Worm (Caenorhabditis elegans) whole organism, L4 larva: ENCODE data around the gene D1005.4.

Source experiments
- D1046.2 ChIP-seq: fragments of 200-800 bp; sonication (Bioruptor generic); IDR thresholded peaks from 2 replicates; pipeline ENCODE4 v1.3.6; 2022; ENCODE audit warnings: missing genetic modification characterization, missing compliant biosample characterization
- F10B5.3 ChIP-seq: sonication (generic microtip); optimal IDR thresholded peaks from 2 replicates; lab custom pipeline; 2016; ENCODE audit warnings: mild to moderate bottlenecking, missing genetic modification characterization, missing compliant biosample characterization
- F37D6.2 ChIP-seq: sonication (generic microtip); optimal IDR thresholded peaks from 2 replicates; lab custom pipeline; 2016; ENCODE audit warnings: mild to moderate bottlenecking, missing genetic modification characterization, missing compliant biosample characterization
- F49E8.2 ChIP-seq: sonication (generic microtip); optimal IDR thresholded peaks from 2 replicates; lab custom pipeline; 2016; ENCODE audit warnings: missing compliant biosample characterization, mild to moderate bottlenecking, missing genetic modification characterization, borderline replicate concordance
- T20F7.1 ChIP-seq: fragments of 200-800 bp; sonication (Bioruptor generic); optimal IDR thresholded peaks from 2 replicates; lab custom pipeline; 2018; ENCODE audit warnings: mild to moderate bottlenecking, missing genetic modification characterization, missing compliant biosample characterization
- Y105C5A.15 ChIP-seq: fragments of 200-800 bp; sonication (Bioruptor generic); IDR thresholded peaks from 2 replicates; pipeline ENCODE4 v1.3.6; 2022; ENCODE audit warnings: missing genetic modification characterization, missing compliant biosample characterization
- ZK546.5 ChIP-seq, 2 experiments: sonication (generic microtip); optimal IDR thresholded peaks; 2 replicates each; lab custom pipeline; 2017; ENCODE audit warnings: missing biosample characterization in 2 of 2, missing genetic modification characterization in 2 of 2
- aha-1 ChIP-seq: fragments of 150-350 bp; peaks from one replicate; lab custom pipeline; 2014; ENCODE audit warnings: missing biosample characterization, missing genetic modification characterization
- aly-2 ChIP-seq: sonication (generic microtip); optimal IDR thresholded peaks from 2 replicates; lab custom pipeline; 2018; ENCODE audit warnings: missing biosample characterization, missing genetic modification characterization
- ama-1 ChIP-seq: fragments of 150-350 bp; optimal IDR thresholded peaks from 2 replicates; lab custom pipeline; 2014; ENCODE audit warnings: inconsistent platforms, mixed read lengths
- ceh-20 ChIP-seq: fragments of 200-800 bp; sonication (Bioruptor generic); IDR thresholded peaks from 2 replicates; pipeline ENCODE4 v1.3.6; 2022; ENCODE audit warnings: missing genetic modification reagents, missing genetic modification characterization, missing compliant biosample characterization
- ceh-44 ChIP-seq: fragments of 200-800 bp; sonication (Bioruptor generic); IDR thresholded peaks from 2 replicates; pipeline ENCODE4 v1.3.6; 2022; ENCODE audit warnings: missing genetic modification reagents, missing genetic modification characterization, missing compliant biosample characterization
- ceh-62 ChIP-seq: sonication (generic microtip); optimal IDR thresholded peaks from 2 replicates; lab custom pipeline; 2017; ENCODE audit warnings: missing biosample characterization, missing genetic modification characterization
- cey-2 ChIP-seq: sonication (generic microtip); optimal IDR thresholded peaks from 3 replicates; lab custom pipeline; 2017; ENCODE audit warnings: missing genetic modification characterization, mild to moderate bottlenecking, missing compliant biosample characterization, antibody characterized with exemption, borderline replicate concordance; ENCODE audit not compliant: insufficient read depth
- ctbp-1 ChIP-seq: fragments of 200-800 bp; sonication (Bioruptor generic); IDR thresholded peaks from 2 replicates; pipeline ENCODE4 v1.3.6; 2022; ENCODE audit warnings: missing genetic modification reagents, missing genetic modification characterization, missing compliant biosample characterization
- daf-12 ChIP-seq: fragments of 150-350 bp; optimal IDR thresholded peaks from 2 replicates; lab custom pipeline; 2014; ENCODE audit warnings: missing biosample characterization, missing genetic modification reagents, missing genetic modification characterization
- daf-16 ChIP-seq, 3 experiments: sonication (generic microtip); optimal IDR thresholded peaks; 2 replicates each; lab custom pipeline; 2016 to 2017; ENCODE audit warnings: missing genetic modification characterization in 3 of 3, missing genetic modification reagents in 3 of 3, mild to moderate bottlenecking in 2 of 3, missing compliant biosample characterization in 2 of 3, missing biosample characterization in 1 of 3, moderate library complexity in 1 of 3
- fkh-10 ChIP-seq: fragments of 150-350 bp; optimal IDR thresholded peaks from 2 replicates; lab custom pipeline; 2014; ENCODE audit warnings: missing biosample characterization, missing genetic modification reagents, missing genetic modification characterization
- gei-8 ChIP-seq: fragments of 200-800 bp; sonication (Bioruptor generic); optimal IDR thresholded peaks from 2 replicates; lab custom pipeline; 2018; ENCODE audit warnings: mild to moderate bottlenecking, missing genetic modification characterization, missing compliant biosample characterization
- hif-1 ChIP-seq, 2 experiments: sonication (generic microtip); optimal IDR thresholded peaks; 2 replicates each; lab custom pipeline; 2016 to 2017; ENCODE audit warnings: missing compliant biosample characterization in 2 of 2, missing genetic modification characterization in 2 of 2, missing genetic modification reagents in 2 of 2, missing genotype in 2 of 2, mild to moderate bottlenecking in 1 of 2
- hlh-11 ChIP-seq: fragments of 200-800 bp; sonication (Bioruptor generic); optimal IDR thresholded peaks from 2 replicates; lab custom pipeline; 2018; ENCODE audit warnings: mild to moderate bottlenecking, missing genetic modification characterization, missing compliant biosample characterization
- hlh-30 ChIP-seq: sonication (generic microtip); optimal IDR thresholded peaks from 2 replicates; lab custom pipeline; 2017; ENCODE audit warnings: antibody characterized with exemption, mild to moderate bottlenecking, missing genetic modification characterization, missing compliant biosample characterization; ENCODE audit not compliant: insufficient read depth
- hmg-1.1 ChIP-seq: fragments of 200-800 bp; sonication (Bioruptor generic); IDR thresholded peaks from 2 replicates; pipeline ENCODE4 v1.3.6; 2022; ENCODE audit warnings: missing genetic modification reagents, missing genetic modification characterization, missing compliant biosample characterization
- jun-1 ChIP-seq: fragments of 150-350 bp; optimal IDR thresholded peaks from 2 replicates; lab custom pipeline; 2014; ENCODE audit warnings: missing biosample characterization, missing genetic modification reagents, missing genetic modification characterization
- lim-7 ChIP-seq: fragments of 200-800 bp; sonication (Bioruptor generic); IDR thresholded peaks from 2 replicates; pipeline ENCODE4 v1.3.6; 2022; ENCODE audit warnings: missing genetic modification characterization, missing compliant biosample characterization
- lin-1 ChIP-seq: fragments of 200-800 bp; sonication (Bioruptor generic); IDR thresholded peaks from 2 replicates; pipeline ENCODE4 v1.3.6; 2022; ENCODE audit warnings: missing genetic modification reagents, missing genetic modification characterization, missing compliant biosample characterization
- lin-13 ChIP-seq: fragments of 150-350 bp; optimal IDR thresholded peaks from 2 replicates; lab custom pipeline; 2014; ENCODE audit warnings: missing biosample characterization, missing genetic modification reagents, missing genetic modification characterization
- lin-38 ChIP-seq: fragments of 200-800 bp; sonication (Bioruptor generic); IDR thresholded peaks from 2 replicates; pipeline ENCODE4 v1.3.6; 2022; ENCODE audit warnings: missing genetic modification reagents, missing genetic modification characterization, missing compliant biosample characterization
- lin-39 ChIP-seq: fragments of 150-350 bp; optimal IDR thresholded peaks from 2 replicates; lab custom pipeline; 2014; ENCODE audit warnings: missing biosample characterization, missing genetic modification reagents, missing genetic modification characterization
- madf-5 ChIP-seq, 2 experiments: fragments of 200-800 bp; sonication (Bioruptor generic); IDR thresholded peaks; 2 replicates each; pipeline ENCODE4 v1.3.6; 2022; ENCODE audit warnings: missing compliant biosample characterization in 2 of 2, missing genetic modification characterization in 2 of 2
- madf-9 ChIP-seq: fragments of 200-800 bp; sonication (Bioruptor generic); conservative IDR thresholded peaks from 2 replicates; pipeline ENCODE4 v1.3.6; 2022; ENCODE audit warnings: missing genetic modification reagents, missing genetic modification characterization, missing compliant biosample characterization
- mep-1 ChIP-seq: fragments of 150-350 bp; sonication (generic microtip); optimal IDR thresholded peaks from 3 replicates; lab custom pipeline; 2014; ENCODE audit warnings: missing biosample characterization, missing genetic modification characterization
- mxl-3 ChIP-seq: fragments of 200-800 bp; sonication (Bioruptor generic); optimal IDR thresholded peaks from 2 replicates; lab custom pipeline; 2018; ENCODE audit warnings: mild to moderate bottlenecking, missing genetic modification characterization, missing compliant biosample characterization
- nhr-10 ChIP-seq: fragments of 150-350 bp; optimal IDR thresholded peaks from 2 replicates; lab custom pipeline; 2014; ENCODE audit warnings: missing biosample characterization, missing genetic modification characterization
- nhr-102 ChIP-seq: sonication (generic microtip); optimal IDR thresholded peaks from 2 replicates; lab custom pipeline; 2016; ENCODE audit warnings: mild to moderate bottlenecking, missing genetic modification characterization, moderate library complexity, missing compliant biosample characterization
- nhr-111 ChIP-seq: fragments of 200-800 bp; sonication (Bioruptor generic); optimal IDR thresholded peaks from 2 replicates; lab custom pipeline; 2018; ENCODE audit warnings: mild to moderate bottlenecking, missing genetic modification characterization, missing compliant biosample characterization
- nhr-237 ChIP-seq: sonication (generic microtip); optimal IDR thresholded peaks from 2 replicates; lab custom pipeline; 2017; ENCODE audit warnings: missing biosample characterization, missing genetic modification characterization
- nhr-25 ChIP-seq: sonication (generic microtip); optimal IDR thresholded peaks from 2 replicates; lab custom pipeline; 2017; ENCODE audit warnings: missing genetic modification characterization, mild to moderate bottlenecking, missing compliant biosample characterization, antibody characterized with exemption, moderate library complexity, borderline replicate concordance; ENCODE audit not compliant: insufficient read depth
- nhr-28 ChIP-seq: fragments of 150-350 bp; optimal IDR thresholded peaks from 2 replicates; lab custom pipeline; 2014; ENCODE audit warnings: missing biosample characterization, missing genetic modification characterization
- nhr-48 ChIP-seq: sonication (generic microtip); optimal IDR thresholded peaks from 2 replicates; lab custom pipeline; 2016; ENCODE audit warnings: mild to moderate bottlenecking, missing genetic modification characterization, missing compliant biosample characterization
- nhr-76 ChIP-seq: fragments of 150-350 bp; optimal IDR thresholded peaks from 2 replicates; lab custom pipeline; 2014; ENCODE audit warnings: missing biosample characterization, missing genetic modification characterization
- pha-4 ChIP-seq, 2 experiments: fragments of 150-350 bp in 1 of 2; fragments of 200-800 bp in 1 of 2; sonication (Bioruptor generic) in 1 of 2; IDR thresholded peaks in 1 of 2; optimal IDR thresholded peaks in 1 of 2; 2 replicates each; pipeline versions ENCODE4 v1.3.6 to Lab custom; 2014 to 2022; ENCODE audit warnings: missing genetic modification characterization in 2 of 2, missing genetic modification reagents in 2 of 2, missing biosample characterization in 1 of 2, missing compliant biosample characterization in 1 of 2
- skn-1 ChIP-seq: fragments of 150-350 bp; optimal IDR thresholded peaks from 2 replicates; lab custom pipeline; 2014; ENCODE audit warnings: missing biosample characterization, missing genetic modification characterization
- snpc-1.2 ChIP-seq: fragments of 200-800 bp; sonication (Bioruptor generic); IDR thresholded peaks from 2 replicates; pipeline ENCODE4 v1.3.6; 2022; ENCODE audit warnings: missing genetic modification reagents, missing genetic modification characterization, missing compliant biosample characterization
- spr-1 ChIP-seq: sonication (generic microtip); optimal IDR thresholded peaks from 2 replicates; lab custom pipeline; 2016; ENCODE audit warnings: mild to moderate bottlenecking, missing genetic modification characterization, missing compliant biosample characterization
- spr-3 ChIP-seq: fragments of 200-800 bp; sonication (Bioruptor generic); optimal IDR thresholded peaks from 2 replicates; lab custom pipeline; 2018; ENCODE audit warnings: mild to moderate bottlenecking, missing genetic modification characterization, missing compliant biosample characterization
- unc-130 ChIP-seq: sonication (generic microtip); optimal IDR thresholded peaks from 2 replicates; lab custom pipeline; 2016; ENCODE audit warnings: missing genetic modification reagents, missing genetic modification characterization, missing compliant biosample characterization
- zag-1 ChIP-seq: fragments of 150-350 bp; optimal IDR thresholded peaks from 2 replicates; lab custom pipeline; 2014; ENCODE audit warnings: missing biosample characterization, missing genetic modification characterization
- ztf-11 ChIP-seq: fragments of 150-350 bp; optimal IDR thresholded peaks from 2 replicates; lab custom pipeline; 2014; ENCODE audit warnings: missing biosample characterization, missing genetic modification characterization
- ztf-7 ChIP-seq: fragments of 150-350 bp; optimal IDR thresholded peaks from 2 replicates; lab custom pipeline; 2014; ENCODE audit warnings: missing biosample characterization, missing genetic modification characterization

The D1005.4 gene

DNA sequence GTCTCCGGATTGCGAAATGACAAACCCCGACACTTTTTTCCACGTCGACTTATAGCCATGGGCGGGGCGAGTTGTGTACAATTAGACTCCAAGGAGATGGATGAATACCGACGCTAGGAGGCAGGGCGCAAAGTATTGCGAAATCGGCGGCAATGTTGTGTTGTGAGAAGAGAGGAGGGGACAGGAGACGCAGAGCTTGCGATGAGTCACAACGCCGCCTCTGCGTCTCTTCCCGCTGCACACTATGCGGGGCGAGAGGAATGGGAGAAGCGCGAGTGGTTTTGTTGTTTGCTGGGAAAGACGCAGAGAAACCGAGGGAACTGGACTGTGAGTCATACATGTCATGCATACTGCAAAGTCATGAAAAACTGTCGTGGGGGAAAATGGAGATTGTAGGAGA lies 31.2 kb downstream of the D1005.4 start (continued):
- TF ChIP-seq nhr-76 (tag; lab: Kevin White, UChicago) (no peak), D1046.2 (GFP tag; lab: Robert Waterston, UW) (no peak), ceh-20 (GFP tag; lab: Robert Waterston, UW) (peak; percentile 90), Y105C5A.15 (0 out of 2 replicates have a peak, but pooled peaks have one; percentile 45), madf-5 (GFP tag; IDR thresholded peaks at IDR 0.05; lab: Robert Waterston, UW) (peak in 1 of 2 experiments; percentile 32; a peak in 1 of 4 replicates), madf-9 (GFP tag; lab: Robert Waterston, UW) (peak; percentile 51; the same call in 1 of the 2 replicates), lin-38 (GFP tag; lab: Robert Waterston, UW) (peak; percentile 66), F10B5.3 (peak; percentile 59), lin-39 (no peak), nhr-48 (tag; lab: Kevin White, UChicago) (peak; percentile 90), skn-1 (tag; lab: Kevin White, UChicago) (no peak), hmg-1.1 (GFP tag; lab: Robert Waterston, UW) (peak; percentile 97), nhr-102 (tag; lab: Kevin White, UChicago) (peak; percentile 80), snpc-1.2 (GFP tag; lab: Robert Waterston, UW) (no peak), ZK546.5 (tag; optimal IDR thresholded peaks at IDR 0.05; lab: Kevin White, UChicago) (no peak), lin-1 (GFP tag; lab: Robert Waterston, UW) (peak; percentile 91), cey-2 (tag; lab: Kevin White, UChicago) (peak; percentile 2), spr-1 (peak; percentile 79), aha-1 (tag; lab: Kevin White, UChicago) (peak; percentile 99), mep-1 (tag; lab: Kevin White, UChicago) (peak; percentile 97), nhr-28 (tag; lab: Kevin White, UChicago) (peak; percentile 96), aly-2 (tag; lab: Kevin White, UChicago) (no peak), hif-1 (tag; optimal IDR thresholded peaks at IDR 0.05; lab: Kevin White, UChicago) (peak; percentile 27 to 89), lin-13 (GFP tag; lab: Kevin White, UChicago) (peak; percentile 44), nhr-25 (peak; percentile 88), spr-3 (peak; percentile 50), ceh-62 (tag; lab: Kevin White, UChicago) (no peak), ztf-7 (tag; lab: Kevin White, UChicago) (peak; percentile 73), nhr-10 (tag; lab: Kevin White, UChicago) (peak; percentile 80), ctbp-1 (GFP tag; lab: Robert Waterston, UW) (peak; percentile 67), mxl-3 (peak; percentile 93), pha-4 (GFP tag; IDR thresholded peaks at IDR 0.05; lab: Robert Waterston, UW) (peak; percentile 93), pha-4 (tag; optimal IDR thresholded peaks at IDR 0.05; lab: Kevin White, UChicago) (peak; percentile 82), hlh-11 (peak; percentile 99), hlh-30 (peak; percentile 96), lim-7 (GFP tag; lab: Robert Waterston, UW) (no peak), ama-1 (lab: Kevin White, UChicago) (no peak), daf-16 (GFP tag; optimal IDR thresholded peaks at IDR 0.05; lab: Kevin White, UChicago) (peak in 1 of 2 experiments; percentile 67), daf-16 (tag; optimal IDR thresholded peaks at IDR 0.05; lab: Kevin White, UChicago) (peak; percentile 80), nhr-237 (no peak), fkh-10 (peak; percentile 45), ceh-44 (GFP tag; lab: Robert Waterston, UW) (no peak), gei-8 (peak; percentile 60), F49E8.2 (tag; lab: Kevin White, UChicago) (no peak), daf-12 (tag; lab: Kevin White, UChicago) (no peak), nhr-111 (GFP tag; lab: Kevin White, UChicago) (no peak), unc-130 (GFP tag; lab: Kevin White, UChicago) (no peak), zag-1 (tag; lab: Kevin White, UChicago) (no peak), T20F7.1 (GFP tag; lab: Kevin White, UChicago) (peak; percentile 68), jun-1 (tag; lab: Kevin White, UChicago) (peak; percentile 96), ztf-11 (tag; lab: Kevin White, UChicago) (no peak), F37D6.2 (tag; lab: Kevin White, UChicago) (peak; percentile 78)
